Worm (Caenorhabditis elegans) whole organism, L2 larva: ENCODE measurements around the gene C53D6.10.

ENCODE experiments used
- crh-2 ChIP-seq: sonication (generic microtip); optimal IDR thresholded peaks from 2 replicates; lab custom pipeline; 2017; ENCODE audit warnings: missing biosample characterization, missing genetic modification characterization
- elt-1 ChIP-seq: fragments of 150-350 bp; optimal IDR thresholded peaks from 2 replicates; lab custom pipeline; 2014; ENCODE audit warnings: missing biosample characterization, missing genetic modification characterization
- mbf-1 ChIP-seq: sonication (generic microtip); optimal IDR thresholded peaks from 2 replicates; lab custom pipeline; 2017; ENCODE audit warnings: missing biosample characterization, missing genetic modification characterization
- mdl-1 ChIP-seq, 2 experiments: fragments of 150-350 bp in 1 of 2; sonication (generic microtip) in 1 of 2; optimal IDR thresholded peaks; 2 replicates each; lab custom pipeline; 2017; ENCODE audit warnings: missing biosample characterization in 2 of 2, missing genetic modification characterization in 2 of 2
- nhr-12 ChIP-seq: fragments of 150-350 bp; optimal IDR thresholded peaks from 2 replicates; lab custom pipeline; 2014; ENCODE audit warnings: missing biosample characterization, missing genetic modification characterization
- nhr-6 ChIP-seq: fragments of 150-350 bp; optimal IDR thresholded peaks from 2 replicates; lab custom pipeline; 2014; ENCODE audit warnings: missing biosample characterization, missing genetic modification characterization
- skn-1 ChIP-seq: sonication (generic microtip); optimal IDR thresholded peaks from 2 replicates; lab custom pipeline; 2017; ENCODE audit warnings: missing biosample characterization, missing genetic modification characterization
- snpc-4 ChIP-seq: fragments of 150-350 bp; optimal IDR thresholded peaks from 2 replicates; lab custom pipeline; 2014; ENCODE audit warnings: missing biosample characterization, missing genetic modification characterization
- unc-39 ChIP-seq: fragments of 150-350 bp; optimal IDR thresholded peaks from 2 replicates; lab custom pipeline; 2014; ENCODE audit warnings: missing biosample characterization, missing genetic modification characterization
- unc-62 ChIP-seq: fragments of 150-350 bp; optimal IDR thresholded peaks from 2 replicates; lab custom pipeline; 2014; ENCODE audit warnings: missing biosample characterization, missing genetic modification reagents, missing genetic modification characterization

- TF ChIP-seq elt-1 (tag; lab: Kevin White, UChicago) (no peak), skn-1 (tag; lab: Kevin White, UChicago) (no peak), mdl-1 (tag; optimal IDR thresholded peaks at IDR 0.05; lab: Kevin White, UChicago) (no peak), snpc-4 (tag; lab: Kevin White, UChicago) (no peak), unc-62 (GFP tag; lab: Kevin White, UChicago) (no peak), nhr-12 (no peak), mbf-1 (tag; lab: Kevin White, UChicago) (no peak), nhr-6 (tag; lab: Kevin White, UChicago) (no peak), unc-39 (tag; lab: Kevin White, UChicago) (no peak), crh-2 (tag; lab: Kevin White, UChicago) (no peak)
Observed at ce11 chrIV:9082055-9082454, 47.8 kb upstream of the C53D6.10 start, which contains the start of gene twk-8.
